Worm (Caenorhabditis elegans) whole organism, midembryonic: ENCODE data around the gene K02E2.6.

ENCODE experiments used
- flt-1 ChIP-seq: fragments of 200-800 bp; sonication (Bioruptor generic); IDR thresholded peaks from 2 replicates; pipeline ENCODE4 v1.3.6; 2022; ENCODE audit warnings: missing genetic modification characterization, missing compliant biosample characterization
- ref-1 ChIP-seq: fragments of 200-800 bp; sonication (Bioruptor generic); conservative IDR thresholded peaks from 2 replicates; pipeline ENCODE4 v1.3.6; 2022; ENCODE audit warnings: missing genetic modification reagents, missing genetic modification characterization, missing compliant biosample characterization
- ztf-23 ChIP-seq: fragments of 200-800 bp; sonication (Bioruptor generic); IDR thresholded peaks from 2 replicates; pipeline ENCODE4 v1.3.6; 2022; ENCODE audit warnings: missing genetic modification reagents, missing genetic modification characterization, missing compliant biosample characterization
- ztf-29 ChIP-seq: fragments of 200-800 bp; sonication (Bioruptor generic); IDR thresholded peaks from 2 replicates; pipeline ENCODE4 v1.3.6; 2022; ENCODE audit warnings: missing genetic modification reagents, missing genetic modification characterization, missing compliant biosample characterization

DNA sequence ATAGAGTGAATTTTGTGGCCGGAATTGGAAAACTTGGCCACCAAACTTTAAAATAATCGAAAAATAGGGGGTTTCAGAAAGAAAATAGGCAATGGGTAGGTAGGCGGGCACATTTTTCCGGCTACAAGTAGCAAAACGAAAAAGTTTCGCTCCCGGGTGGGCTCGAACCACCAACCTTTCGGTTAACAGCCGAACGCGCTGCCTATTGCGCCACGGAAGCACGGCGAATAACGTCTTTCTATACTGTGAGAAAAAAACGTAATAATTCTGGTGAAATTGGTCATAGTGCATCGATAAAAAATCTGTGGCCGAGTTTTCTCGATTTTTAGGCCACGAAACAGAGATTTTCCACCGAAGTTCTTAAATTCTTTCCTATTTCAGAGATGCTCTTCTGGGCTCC, 30.0 kb upstream of the K02E2.6 start:
- TF ChIP-seq ztf-23 (no peak), ref-1 (GFP tag; lab: Robert Waterston, UW) (no peak), ztf-29 (GFP tag; lab: Robert Waterston, UW) (no peak), flt-1 (GFP tag; lab: Robert Waterston, UW) (no peak)
